Worm (Caenorhabditis elegans): ENCODE measurements around the gene ham-3.

ce11 chrIII:10108995-10109394 is 11.6 kb upstream of the ham-3 start, which contains the start of gene T16H12.9:
- TF ChIP-seq unc-120 (tag; optimal IDR thresholded peaks at IDR 0.05; ENCODE audit: poor library complexity, severe bottlenecking) = no peak
- no peak for TF ChIP-seq lin-13 (tag; optimal IDR thresholded peaks at IDR 0.05)
- TF ChIP-seq ztf-11 (tag; optimal IDR thresholded peaks at IDR 0.05) = no peak
- TF ChIP-seq mls-2 (tag; optimal IDR thresholded peaks at IDR 0.05) = no peak
